Worm (Caenorhabditis elegans) whole organism, L3 larva: ENCODE data around the gene rike-1.

Experiments used
- aly-2 ChIP-seq: fragments of 150-350 bp; optimal IDR thresholded peaks from 2 replicates; lab custom pipeline; 2014; ENCODE audit warnings: missing biosample characterization, missing genetic modification characterization
- ama-1 ChIP-seq: fragments of 150-350 bp; optimal IDR thresholded peaks from 2 replicates; lab custom pipeline; 2018
- ceh-28 ChIP-seq: fragments of 150-350 bp; optimal IDR thresholded peaks from 2 replicates; lab custom pipeline; 2014; ENCODE audit warnings: missing biosample characterization, missing genetic modification reagents, missing genetic modification characterization
- ceh-82 ChIP-seq: fragments of 150-350 bp; optimal IDR thresholded peaks from 2 replicates; lab custom pipeline; 2014; ENCODE audit warnings: missing biosample characterization, missing genetic modification characterization
- ceh-9 ChIP-seq: sonication (generic microtip); optimal IDR thresholded peaks from 2 replicates; lab custom pipeline; 2018; ENCODE audit warnings: missing biosample characterization, missing genetic modification characterization
- elt-1 ChIP-seq: fragments of 150-350 bp; optimal IDR thresholded peaks from 2 replicates; lab custom pipeline; 2014; ENCODE audit warnings: missing biosample characterization, missing genetic modification characterization
- lin-39 ChIP-seq: fragments of 150-350 bp; optimal IDR thresholded peaks from 2 replicates; lab custom pipeline; 2018; ENCODE audit warnings: missing biosample characterization, missing genetic modification reagents, missing genetic modification characterization
- nfya-1 ChIP-seq: sonication (generic microtip); optimal IDR thresholded peaks from 2 replicates; lab custom pipeline; 2017; ENCODE audit warnings: missing genetic modification characterization, mild to moderate bottlenecking, missing compliant biosample characterization, antibody characterized with exemption, moderate library complexity; ENCODE audit not compliant: insufficient read depth
- nhr-11 ChIP-seq: fragments of 150-350 bp; optimal IDR thresholded peaks from 2 replicates; lab custom pipeline; 2014; ENCODE audit warnings: missing biosample characterization, missing genetic modification characterization
- nhr-23 ChIP-seq: fragments of 150-350 bp; optimal IDR thresholded peaks from 2 replicates; lab custom pipeline; 2014; ENCODE audit warnings: missing biosample characterization, missing genetic modification reagents, missing genetic modification characterization
- nhr-76 ChIP-seq: fragments of 150-350 bp; sonication (generic microtip); optimal IDR thresholded peaks from 5 replicates; lab custom pipeline; 2014; ENCODE audit warnings: missing biosample characterization, missing genetic modification characterization
- pha-4 ChIP-seq: fragments of 150-350 bp; optimal IDR thresholded peaks from 2 replicates; lab custom pipeline; 2014; ENCODE audit warnings: missing biosample characterization, missing genetic modification reagents, missing genetic modification characterization
- snpc-4 ChIP-seq: fragments of 150-350 bp; optimal IDR thresholded peaks from 2 replicates; lab custom pipeline; 2014; ENCODE audit warnings: missing biosample characterization, missing genetic modification characterization
- unc-62 ChIP-seq: fragments of 150-350 bp; sonication (generic microtip); optimal IDR thresholded peaks from 4 replicates; lab custom pipeline; 2014; ENCODE audit warnings: missing biosample characterization, missing genetic modification reagents, missing genetic modification characterization

- TF ChIP-seq lin-39 (tag; lab: Kevin White, UChicago) (no peak), ceh-9 (tag; lab: Kevin White, UChicago) (no peak), ama-1 (lab: Kevin White, UChicago) (no peak), pha-4 (tag; lab: Kevin White, UChicago) (no peak), nhr-11 (no peak), aly-2 (no peak), elt-1 (tag; lab: Kevin White, UChicago) (no peak), nfya-1 (no peak), ceh-28 (tag; lab: Kevin White, UChicago) (no peak), unc-62 (GFP tag; lab: Kevin White, UChicago) (no peak), snpc-4 (no peak), nhr-76 (tag; lab: Kevin White, UChicago) (no peak), ceh-82 (tag; lab: Kevin White, UChicago) (no peak), nhr-23 (tag; lab: Kevin White, UChicago) (no peak)
Observed at ce11 chrV:14522514-14522913, 23.2 kb downstream of the rike-1 start, which contains the start of gene C53A5.16.
